Worm (Caenorhabditis elegans) whole organism, L4/young adult: ENCODE data around the gene srm-5.

Experiments used
- W03F9.2 ChIP-seq: fragments of 150-350 bp; optimal IDR thresholded peaks from 2 replicates; lab custom pipeline; 2014; ENCODE audit warnings: missing biosample characterization, missing genetic modification characterization
- dao-5 ChIP-seq: sonication (generic microtip); optimal IDR thresholded peaks from 2 replicates; lab custom pipeline; 2016; ENCODE audit warnings: missing genotype, missing genetic modification characterization, moderate library complexity, missing compliant biosample characterization
- him-1 ChIP-seq: sonication (generic microtip); optimal IDR thresholded peaks from 2 replicates; lab custom pipeline; 2016; ENCODE audit warnings: missing genotype, missing genetic modification reagents, missing genetic modification characterization, missing compliant biosample characterization

ce11 chrV:14341672-14342071 lies 6.7 kb downstream of the srm-5 start, which contains the start of gene F47B8.10:
- no peak for TF ChIP-seq him-1
- TF ChIP-seq dao-5 (tag; lab: Kevin White, UChicago): no peak
- TF ChIP-seq W03F9.2 (tag; lab: Kevin White, UChicago): no peak
